Worm (Caenorhabditis elegans) whole organism, young adult: ENCODE data around the gene K08F4.5.

ENCODE experiments used
- B0035.1 ChIP-seq: sonication (generic microtip); optimal IDR thresholded peaks from 2 replicates; lab custom pipeline; 2016; ENCODE audit warnings: missing genetic modification characterization, mild to moderate bottlenecking, missing compliant biosample characterization, missing genotype, missing genetic modification reagents
- B0261.1 ChIP-seq: sonication (generic microtip); optimal IDR thresholded peaks from 2 replicates; lab custom pipeline; 2016; ENCODE audit warnings: mild to moderate bottlenecking, missing genetic modification characterization, moderate library complexity, missing compliant biosample characterization
- B0336.3 ChIP-seq: fragments of 200-800 bp; sonication (Bioruptor generic); IDR thresholded peaks from 2 replicates; pipeline ENCODE4 v1.3.6; 2022; ENCODE audit warnings: missing genetic modification characterization, missing compliant biosample characterization
- F22D6.2 ChIP-seq: sonication (generic microtip); optimal IDR thresholded peaks from 2 replicates; lab custom pipeline; 2016; ENCODE audit warnings: mild to moderate bottlenecking, missing genetic modification characterization, missing compliant biosample characterization
- F55B11.4 ChIP-seq: sonication (generic microtip); optimal IDR thresholded peaks from 2 replicates; lab custom pipeline; 2016; ENCODE audit warnings: missing compliant biosample characterization, missing genetic modification characterization, borderline replicate concordance; ENCODE audit not compliant: insufficient read depth
- F57C9.4 ChIP-seq: sonication (generic microtip); optimal IDR thresholded peaks from 2 replicates; lab custom pipeline; 2017; ENCODE audit warnings: mild to moderate bottlenecking, missing genetic modification characterization, missing compliant biosample characterization
- Y53G8AR.9 ChIP-seq: fragments of 200-800 bp; sonication (Bioruptor generic); conservative IDR thresholded peaks from 2 replicates; pipeline ENCODE4 v1.3.6; 2022; ENCODE audit warnings: missing genetic modification reagents, missing genetic modification characterization, missing compliant biosample characterization
- Y95B8A.8 ChIP-seq: fragments of 200-800 bp; sonication (Bioruptor generic); IDR thresholded peaks from 2 replicates; pipeline ENCODE4 v1.3.6; 2022; ENCODE audit warnings: missing genetic modification reagents, missing genetic modification characterization, missing compliant biosample characterization
- ZK185.1 ChIP-seq: sonication (generic microtip); optimal IDR thresholded peaks from 2 replicates; lab custom pipeline; 2016; ENCODE audit warnings: mild to moderate bottlenecking, missing genetic modification characterization, missing compliant biosample characterization; ENCODE audit not compliant: poor library complexity, severe bottlenecking
- akir-1 ChIP-seq: fragments of 200-800 bp; sonication (Bioruptor generic); optimal IDR thresholded peaks from 2 replicates; lab custom pipeline; 2018; ENCODE audit warnings: mild to moderate bottlenecking, missing genetic modification characterization, moderate library complexity, missing compliant biosample characterization
- ama-1 ChIP-seq, 3 experiments: fragments of 150-350 bp in 1 of 3; sonication (generic microtip) in 2 of 3; optimal IDR thresholded peaks; 2 replicates each; lab custom pipeline; 2014 to 2018; ENCODE audit warnings: missing biosample characterization in 2 of 3, missing genetic modification characterization in 2 of 3, missing genetic modification reagents in 2 of 3
- athp-1 ChIP-seq: sonication (generic microtip); optimal IDR thresholded peaks from 2 replicates; lab custom pipeline; 2017; ENCODE audit warnings: mild to moderate bottlenecking, missing genetic modification characterization, missing compliant biosample characterization
- attf-6 ChIP-seq: fragments of 200-800 bp; sonication (Bioruptor generic); IDR thresholded peaks from 2 replicates; pipeline ENCODE4 v1.3.6; 2022; ENCODE audit warnings: missing genetic modification reagents, missing genetic modification characterization, missing compliant biosample characterization
- bed-1 ChIP-seq: fragments of 200-800 bp; sonication (Bioruptor generic); IDR thresholded peaks from 2 replicates; pipeline ENCODE4 v1.3.6; 2022; ENCODE audit warnings: missing genetic modification reagents, missing genetic modification characterization, missing compliant biosample characterization
- ceh-100 ChIP-seq: fragments of 200-800 bp; sonication (Bioruptor generic); IDR thresholded peaks from 2 replicates; pipeline ENCODE4 v1.3.6; 2022; ENCODE audit warnings: missing genetic modification reagents, missing genetic modification characterization, missing compliant biosample characterization
- ceh-40 ChIP-seq: fragments of 200-800 bp; sonication (Bioruptor generic); IDR thresholded peaks from 2 replicates; pipeline ENCODE4 v1.3.6; 2022; ENCODE audit warnings: missing genetic modification characterization, missing compliant biosample characterization
- ceh-79 ChIP-seq: sonication (generic microtip); optimal IDR thresholded peaks from 2 replicates; lab custom pipeline; 2017; ENCODE audit warnings: mild to moderate bottlenecking, missing genetic modification characterization, missing compliant biosample characterization
- chd-7 ChIP-seq: sonication (generic microtip); optimal IDR thresholded peaks from 2 replicates; lab custom pipeline; 2016; ENCODE audit warnings: mild to moderate bottlenecking, missing genetic modification characterization, moderate library complexity, missing compliant biosample characterization
- die-1 ChIP-seq: sonication (generic microtip); optimal IDR thresholded peaks from 2 replicates; lab custom pipeline; 2016; ENCODE audit warnings: missing genotype, mild to moderate bottlenecking, missing genetic modification characterization, missing compliant biosample characterization
- efl-1 ChIP-seq: fragments of 150-350 bp; optimal IDR thresholded peaks from 2 replicates; lab custom pipeline; 2014; ENCODE audit warnings: missing biosample characterization, missing genetic modification reagents, missing genetic modification characterization
- egrh-3 ChIP-seq: fragments of 200-800 bp; sonication (Bioruptor generic); IDR thresholded peaks from 2 replicates; pipeline ENCODE4 v1.3.6; 2022; ENCODE audit warnings: missing genetic modification reagents, missing genetic modification characterization, missing compliant biosample characterization
- fkh-3 ChIP-seq: sonication (generic microtip); optimal IDR thresholded peaks from 2 replicates; lab custom pipeline; 2016; ENCODE audit warnings: mild to moderate bottlenecking, missing genetic modification characterization, missing compliant biosample characterization
- him-1 ChIP-seq: sonication (generic microtip); optimal IDR thresholded peaks from 2 replicates; lab custom pipeline; 2016; ENCODE audit warnings: missing genotype, missing genetic modification reagents, missing genetic modification characterization, missing compliant biosample characterization
- let-526 ChIP-seq: fragments of 200-800 bp; sonication (Bioruptor generic); IDR thresholded peaks from 2 replicates; pipeline ENCODE4 v1.3.6; 2022; ENCODE audit warnings: missing genetic modification reagents, missing genetic modification characterization, missing compliant biosample characterization
- let-607 ChIP-seq, 2 experiments: fragments of 200-800 bp in 1 of 2; sonication (Bioruptor generic) in 1 of 2; sonication (generic microtip) in 1 of 2; optimal IDR thresholded peaks; 2 replicates each; lab custom pipeline; 2016 to 2018; ENCODE audit warnings: mild to moderate bottlenecking in 2 of 2, missing compliant biosample characterization in 2 of 2, missing genetic modification characterization in 2 of 2, moderate library complexity in 2 of 2, missing genotype in 1 of 2
- lin-35 ChIP-seq, 3 experiments: fragments of 150-350 bp in 2 of 3; sonication (generic microtip) in 1 of 3; optimal IDR thresholded peaks; 2 replicates each; lab custom pipeline; 2014 to 2018; ENCODE audit warnings: missing biosample characterization in 3 of 3, missing genetic modification characterization in 3 of 3, missing genetic modification reagents in 3 of 3
- madf-3 ChIP-seq: fragments of 200-800 bp; sonication (Bioruptor generic); IDR thresholded peaks from 2 replicates; pipeline ENCODE4 v1.3.6; 2022; ENCODE audit warnings: missing genetic modification reagents, missing genetic modification characterization, missing compliant biosample characterization
- madf-6 ChIP-seq: fragments of 200-800 bp; sonication (Bioruptor generic); IDR thresholded peaks from 2 replicates; pipeline ENCODE4 v1.3.6; 2022; ENCODE audit warnings: missing genetic modification reagents, missing genetic modification characterization, missing compliant biosample characterization
- mes-4 ChIP-seq: sonication (generic microtip); optimal IDR thresholded peaks from 2 replicates; lab custom pipeline; 2016; ENCODE audit warnings: missing genotype, missing genetic modification characterization, missing compliant biosample characterization
- nfya-1 ChIP-seq: sonication (generic microtip); optimal IDR thresholded peaks from 2 replicates; lab custom pipeline; 2017; ENCODE audit warnings: antibody characterized with exemption, missing compliant biosample characterization, missing genetic modification characterization, borderline replicate concordance; ENCODE audit not compliant: insufficient read depth
- nhr-120 ChIP-seq: fragments of 200-800 bp; sonication (Bioruptor generic); IDR thresholded peaks from 2 replicates; pipeline ENCODE4 v1.3.6; 2022; ENCODE audit warnings: missing genetic modification characterization, missing compliant biosample characterization
- nhr-179 ChIP-seq: sonication (generic microtip); optimal IDR thresholded peaks from 2 replicates; lab custom pipeline; 2016; ENCODE audit warnings: mild to moderate bottlenecking, missing genetic modification characterization, missing compliant biosample characterization
- nhr-27 ChIP-seq: fragments of 200-800 bp; sonication (Bioruptor generic); optimal IDR thresholded peaks from 2 replicates; lab custom pipeline; 2018; ENCODE audit warnings: mild to moderate bottlenecking, missing genetic modification characterization, moderate library complexity, missing compliant biosample characterization
- nhr-90 ChIP-seq: sonication (generic microtip); optimal IDR thresholded peaks from 2 replicates; lab custom pipeline; 2016; ENCODE audit warnings: missing genotype, mild to moderate bottlenecking, missing genetic modification characterization, missing compliant biosample characterization
- pbrm-1 ChIP-seq: fragments of 200-800 bp; sonication (Bioruptor generic); IDR thresholded peaks from 2 replicates; pipeline ENCODE4 v1.3.6; 2022; ENCODE audit warnings: missing genetic modification reagents, missing genetic modification characterization, missing compliant biosample characterization
- pha-4 ChIP-seq: fragments of 150-350 bp; sonication (generic microtip); optimal IDR thresholded peaks from 2 replicates; lab custom pipeline; 2014; ENCODE audit warnings: missing biosample characterization, missing genetic modification reagents, missing genetic modification characterization
- rcor-1 ChIP-seq: fragments of 200-800 bp; sonication (Bioruptor generic); IDR thresholded peaks from 2 replicates; pipeline ENCODE4 v1.3.6; 2022; ENCODE audit warnings: missing genetic modification reagents, missing genetic modification characterization, missing compliant biosample characterization
- rec-8 ChIP-seq, 2 experiments: sonication (generic microtip); optimal IDR thresholded peaks; 2 replicates each; lab custom pipeline; 2016; ENCODE audit warnings: mild to moderate bottlenecking in 2 of 2, missing genetic modification characterization in 2 of 2, missing genetic modification reagents in 2 of 2, missing genotype in 2 of 2, missing biosample characterization in 1 of 2, missing compliant biosample characterization in 1 of 2, moderate library complexity in 1 of 2
- somi-1 ChIP-seq: fragments of 200-800 bp; sonication (Bioruptor generic); optimal IDR thresholded peaks from 2 replicates; lab custom pipeline; 2018; ENCODE audit warnings: mild to moderate bottlenecking, missing genetic modification characterization, missing compliant biosample characterization
- tbp1 ChIP-seq: fragments of 200-800 bp; sonication (Bioruptor generic); optimal IDR thresholded peaks from 2 replicates; lab custom pipeline; 2018; ENCODE audit warnings: mild to moderate bottlenecking, missing genetic modification characterization, missing compliant biosample characterization
- tbx-9 ChIP-seq: sonication (generic microtip); optimal IDR thresholded peaks from 2 replicates; lab custom pipeline; 2016; ENCODE audit warnings: borderline replicate concordance, missing genetic modification characterization, inconsistent platforms, missing compliant biosample characterization
- tlf-1 ChIP-seq: fragments of 200-800 bp; sonication (Bioruptor generic); optimal IDR thresholded peaks from 2 replicates; lab custom pipeline; 2018; ENCODE audit warnings: mild to moderate bottlenecking, missing genetic modification characterization, missing compliant biosample characterization
- xnd-1 ChIP-seq: sonication (generic microtip); optimal IDR thresholded peaks from 2 replicates; lab custom pipeline; 2016; ENCODE audit warnings: missing genotype, missing genetic modification reagents, missing genetic modification characterization, missing compliant biosample characterization
- zim-3 ChIP-seq: sonication (generic microtip); optimal IDR thresholded peaks from 2 replicates; lab custom pipeline; 2017; ENCODE audit warnings: mild to moderate bottlenecking, missing genetic modification characterization, moderate library complexity, missing compliant biosample characterization
- ztf-25 ChIP-seq: fragments of 200-800 bp; sonication (Bioruptor generic); IDR thresholded peaks from 2 replicates; pipeline ENCODE4 v1.3.6; 2022; ENCODE audit warnings: missing genetic modification reagents, missing genetic modification characterization, missing compliant biosample characterization
- ztf-3 ChIP-seq: fragments of 200-800 bp; sonication (Bioruptor generic); optimal IDR thresholded peaks from 2 replicates; lab custom pipeline; 2018; ENCODE audit warnings: mild to moderate bottlenecking, missing genetic modification characterization, missing compliant biosample characterization
- ztf-6 ChIP-seq: fragments of 200-800 bp; sonication (Bioruptor generic); IDR thresholded peaks from 2 replicates; pipeline ENCODE4 v1.3.6; 2022; ENCODE audit warnings: missing genetic modification reagents, missing genetic modification characterization, missing compliant biosample characterization

The K08F4.5 gene

ce11 chrIV:10085401-10086187 lies 50.1 kb downstream of the K08F4.5 start, which contains the start of the genes col-2 and ndc-80 (continued):
- TF ChIP-seq pha-4 (tag; lab: Kevin White, UChicago) (peak; percentile 12), ztf-6 (GFP tag; lab: Robert Waterston, UW) (no peak), nhr-27 (tag; lab: Kevin White, UChicago) (no peak), egrh-3 (GFP tag; lab: Robert Waterston, UW) (no peak), madf-6 (GFP tag; lab: Robert Waterston, UW) (peak; percentile 40; the same call in 1 of the 2 replicates), F22D6.2 (no peak), mes-4 (no peak), akir-1 (GFP tag; lab: Kevin White, UChicago) (no peak), him-1 (tag; lab: Kevin White, UChicago) (peak; percentile 4), pbrm-1 (GFP tag; lab: Robert Waterston, UW) (no peak), ama-1 (optimal IDR thresholded peaks at IDR 0.05; lab: Kevin White, UChicago) (no peak), ama-1 (GFP tag; optimal IDR thresholded peaks at IDR 0.05; lab: Kevin White, UChicago) (no peak), xnd-1 (no peak), athp-1 (tag; lab: Kevin White, UChicago) (no peak), nhr-179 (no peak), zim-3 (tag; lab: Kevin White, UChicago) (no peak), Y95B8A.8 (GFP tag; lab: Robert Waterston, UW) (no peak), F55B11.4 (tag; lab: Kevin White, UChicago) (no peak), bed-1 (GFP tag; lab: Robert Waterston, UW) (no peak), tbp1 (GFP tag; lab: Kevin White, UChicago) (peak; percentile 23), madf-3 (no peak), ZK185.1 (tag; lab: Kevin White, UChicago) (no peak), B0261.1 (tag; lab: Kevin White, UChicago) (no peak), ceh-79 (no peak), die-1 (tag; lab: Kevin White, UChicago) (no peak), attf-6 (GFP tag; lab: Robert Waterston, UW) (no peak), nhr-90 (tag; lab: Kevin White, UChicago) (no peak), ztf-25 (GFP tag; lab: Robert Waterston, UW) (no peak), B0035.1 (tag; lab: Kevin White, UChicago) (no peak), Y53G8AR.9 (no peak), tbx-9 (tag; lab: Kevin White, UChicago) (no peak), efl-1 (GFP tag; lab: Kevin White, UChicago) (peak; percentile 84), let-526 (GFP tag; lab: Robert Waterston, UW) (no peak), tlf-1 (GFP tag; lab: Kevin White, UChicago) (no peak), lin-35 (GFP tag; optimal IDR thresholded peaks at IDR 0.05; lab: Kevin White, UChicago) (peak in 1 of 3 experiments; percentile 7), ztf-3 (GFP tag; lab: Kevin White, UChicago) (no peak), rec-8 (tag; optimal IDR thresholded peaks at IDR 0.05; lab: Kevin White, UChicago) (no peak), nhr-120 (GFP tag; lab: Robert Waterston, UW) (no peak), ceh-40 (no peak), let-607 (tag; optimal IDR thresholded peaks at IDR 0.05; lab: Kevin White, UChicago) (no peak), ceh-100 (peak; percentile 95), F57C9.4 (tag; lab: Kevin White, UChicago) (no peak), fkh-3 (tag; lab: Kevin White, UChicago) (no peak), B0336.3 (GFP tag; lab: Robert Waterston, UW) (no peak), chd-7 (tag; lab: Kevin White, UChicago) (no peak), rcor-1 (GFP tag; lab: Robert Waterston, UW) (0 out of 2 replicates have a peak, but pooled peaks have one; percentile 13), somi-1 (GFP tag; lab: Kevin White, UChicago) (no peak), nfya-1 (tag; lab: Kevin White, UChicago) (no peak)
